Worm (Caenorhabditis elegans) whole organism, young adult: ENCODE data around the gene F46F5.10.
A peak's percentile ranks its signal among the peaks of the same experiment; 100 is the strongest.

Experiments
- F23B12.7 ChIP-seq: sonication (generic microtip); optimal IDR thresholded peaks from 2 replicates; lab custom pipeline; 2017; ENCODE audit warnings: missing genetic modification characterization, mild to moderate bottlenecking, missing compliant biosample characterization, antibody characterized with exemption, moderate library complexity; ENCODE audit not compliant: insufficient read depth
- T07F8.4 ChIP-seq: sonication (generic microtip); optimal IDR thresholded peaks from 2 replicates; lab custom pipeline; 2016; ENCODE audit warnings: mild to moderate bottlenecking, missing genetic modification characterization, moderate library complexity, missing compliant biosample characterization
- aptf-3 ChIP-seq: fragments of 200-800 bp; sonication (Bioruptor generic); IDR thresholded peaks from 2 replicates; pipeline ENCODE4 v1.3.6; 2022; ENCODE audit warnings: missing genetic modification characterization, missing compliant biosample characterization
- egrh-3 ChIP-seq: fragments of 200-800 bp; sonication (Bioruptor generic); IDR thresholded peaks from 2 replicates; pipeline ENCODE4 v1.3.6; 2022; ENCODE audit warnings: missing genetic modification reagents, missing genetic modification characterization, missing compliant biosample characterization
- rpc-1 ChIP-seq, 2 experiments: fragments of 150-350 bp in 1 of 2; sonication (generic microtip) in 1 of 2; optimal IDR thresholded peaks; 2 replicates each; lab custom pipeline; 2014 to 2018; ENCODE audit warnings: missing biosample characterization in 1 of 2, missing genetic modification characterization in 1 of 2, missing genetic modification reagents in 1 of 2, missing genotype in 1 of 2
- somi-1 ChIP-seq: fragments of 200-800 bp; sonication (Bioruptor generic); optimal IDR thresholded peaks from 2 replicates; lab custom pipeline; 2018; ENCODE audit warnings: mild to moderate bottlenecking, missing genetic modification characterization, missing compliant biosample characterization

- TF ChIP-seq egrh-3 (GFP tag; lab: Robert Waterston, UW) (peak; percentile 79), F23B12.7 (peak; percentile 20), aptf-3 (GFP tag; lab: Robert Waterston, UW) (0 out of 2 replicates have a peak, but pooled peaks have one; percentile 10), T07F8.4 (tag; lab: Kevin White, UChicago) (no peak), rpc-1 (optimal IDR thresholded peaks at IDR 0.05; lab: Kevin White, UChicago) (no peak), rpc-1 (tag; optimal IDR thresholded peaks at IDR 0.05; lab: Kevin White, UChicago) (no peak), somi-1 (no peak)
Measured at ce11 chrII:872993-873787, 49.6 kb downstream of the F46F5.10 start, which contains the start of gene alg-2.
